Worm (Caenorhabditis elegans) whole organism, young adult: ENCODE results near the gene C09F9.1.

Experiments
- B0336.3 ChIP-seq: fragments of 200-800 bp; sonication (Bioruptor generic); IDR thresholded peaks from 2 replicates; pipeline ENCODE4 v1.3.6; 2022; ENCODE audit warnings: missing genetic modification characterization, missing compliant biosample characterization
- C06A6.2 ChIP-seq: fragments of 200-800 bp; sonication (Bioruptor generic); conservative IDR thresholded peaks from 2 replicates; pipeline ENCODE4 v1.3.6; 2022; ENCODE audit warnings: missing genetic modification characterization, missing compliant biosample characterization
- F10E7.11 ChIP-seq: sonication (generic microtip); optimal IDR thresholded peaks from 2 replicates; lab custom pipeline; 2017; ENCODE audit warnings: mild to moderate bottlenecking, missing genetic modification characterization, moderate library complexity, missing compliant biosample characterization
- F49E8.2 ChIP-seq: sonication (generic microtip); optimal IDR thresholded peaks from 3 replicates; lab custom pipeline; 2017; ENCODE audit warnings: missing genetic modification characterization, mild to moderate bottlenecking, missing compliant biosample characterization, antibody characterized with exemption, moderate library complexity; ENCODE audit not compliant: insufficient read depth
- aptf-2 ChIP-seq: fragments of 200-800 bp; sonication (Bioruptor generic); conservative IDR thresholded peaks from 2 replicates; pipeline ENCODE4 v1.3.6; 2022; ENCODE audit warnings: missing genetic modification reagents, missing genetic modification characterization, missing compliant biosample characterization
- atf-7 ChIP-seq: sonication (generic microtip); optimal IDR thresholded peaks from 2 replicates; lab custom pipeline; 2017; ENCODE audit warnings: mild to moderate bottlenecking, missing genetic modification characterization, missing compliant biosample characterization
- cebp-2 ChIP-seq: fragments of 200-800 bp; sonication (Bioruptor generic); IDR thresholded peaks from 2 replicates; pipeline ENCODE4 v1.3.6; 2022; ENCODE audit warnings: missing genetic modification characterization, missing compliant biosample characterization
- ceh-27 ChIP-seq: fragments of 200-800 bp; sonication (Bioruptor generic); optimal IDR thresholded peaks from 2 replicates; lab custom pipeline; 2018; ENCODE audit warnings: mild to moderate bottlenecking, missing genetic modification characterization, moderate library complexity, missing compliant biosample characterization
- dox-1 ChIP-seq: fragments of 200-800 bp; sonication (Bioruptor generic); IDR thresholded peaks from 2 replicates; pipeline ENCODE4 v1.3.6; 2022; ENCODE audit warnings: missing genetic modification reagents, missing genetic modification characterization, missing compliant biosample characterization
- egrh-3 ChIP-seq: fragments of 200-800 bp; sonication (Bioruptor generic); IDR thresholded peaks from 2 replicates; pipeline ENCODE4 v1.3.6; 2022; ENCODE audit warnings: missing genetic modification reagents, missing genetic modification characterization, missing compliant biosample characterization
- fkh-3 ChIP-seq: sonication (generic microtip); optimal IDR thresholded peaks from 2 replicates; lab custom pipeline; 2016; ENCODE audit warnings: mild to moderate bottlenecking, missing genetic modification characterization, missing compliant biosample characterization
- hrde-1 ChIP-seq: sonication (generic microtip); optimal IDR thresholded peaks from 2 replicates; lab custom pipeline; 2016; ENCODE audit warnings: missing genetic modification characterization, mild to moderate bottlenecking, missing compliant biosample characterization, moderate library complexity, missing genotype, missing genetic modification reagents, borderline replicate concordance
- lsl-1 ChIP-seq: fragments of 200-800 bp; sonication (Bioruptor generic); optimal IDR thresholded peaks from 2 replicates; lab custom pipeline; 2018; ENCODE audit warnings: mild to moderate bottlenecking, missing genetic modification characterization, moderate library complexity, missing compliant biosample characterization
- mxl-1 ChIP-seq: sonication (generic microtip); optimal IDR thresholded peaks from 2 replicates; lab custom pipeline; 2016; ENCODE audit warnings: missing genetic modification characterization, missing compliant biosample characterization
- nhr-179 ChIP-seq: sonication (generic microtip); optimal IDR thresholded peaks from 2 replicates; lab custom pipeline; 2016; ENCODE audit warnings: mild to moderate bottlenecking, missing genetic modification characterization, missing compliant biosample characterization
- nhr-80 ChIP-seq: sonication (generic microtip); optimal IDR thresholded peaks from 2 replicates; lab custom pipeline; 2016; ENCODE audit warnings: missing genetic modification characterization, missing compliant biosample characterization
- repo-1 ChIP-seq: sonication (generic microtip); optimal IDR thresholded peaks from 2 replicates; lab custom pipeline; 2017; ENCODE audit warnings: mild to moderate bottlenecking, missing genetic modification characterization, missing compliant biosample characterization
- rpc-1 ChIP-seq, 2 experiments: fragments of 150-350 bp in 1 of 2; sonication (generic microtip) in 1 of 2; optimal IDR thresholded peaks; 2 replicates each; lab custom pipeline; 2014 to 2018; ENCODE audit warnings: missing biosample characterization in 1 of 2, missing genetic modification characterization in 1 of 2, missing genetic modification reagents in 1 of 2, missing genotype in 1 of 2
- sptf-2 ChIP-seq: fragments of 200-800 bp; sonication (Bioruptor generic); optimal IDR thresholded peaks from 2 replicates; lab custom pipeline; 2018; ENCODE audit warnings: mild to moderate bottlenecking, missing genetic modification characterization, missing compliant biosample characterization
- tbp1 ChIP-seq: fragments of 200-800 bp; sonication (Bioruptor generic); optimal IDR thresholded peaks from 2 replicates; lab custom pipeline; 2018; ENCODE audit warnings: mild to moderate bottlenecking, missing genetic modification characterization, missing compliant biosample characterization
- tbx-9 ChIP-seq: sonication (generic microtip); optimal IDR thresholded peaks from 2 replicates; lab custom pipeline; 2016; ENCODE audit warnings: borderline replicate concordance, missing genetic modification characterization, inconsistent platforms, missing compliant biosample characterization

C09F9.1 gene

DNA sequence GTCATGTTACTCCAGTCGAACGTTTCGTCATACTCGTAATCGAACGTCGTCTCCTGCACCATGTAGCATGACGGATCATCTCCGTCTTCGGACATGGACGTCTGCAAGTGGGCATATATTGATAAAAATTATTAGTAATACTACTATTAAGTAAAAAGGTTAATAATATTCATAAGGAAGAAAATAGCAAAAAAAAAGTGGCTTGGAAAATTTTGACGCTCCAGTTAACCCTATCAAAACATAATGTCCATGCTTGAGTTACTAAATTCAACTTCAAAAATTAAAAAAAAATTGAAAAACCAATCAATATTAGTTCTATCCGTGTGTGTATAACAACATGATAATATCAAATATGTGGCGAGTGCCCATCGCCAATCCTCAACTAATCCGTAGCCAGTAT is 41.0 kb downstream of the C09F9.1 start, which contains the start of gene npr-34 (continued):
- TF ChIP-seq aptf-2 (GFP tag; lab: Robert Waterston, UW) (no peak), tbp1 (GFP tag; lab: Kevin White, UChicago) (no peak), dox-1 (GFP tag; lab: Robert Waterston, UW) (no peak), tbx-9 (no peak), egrh-3 (GFP tag; lab: Robert Waterston, UW) (no peak)

DNA sequence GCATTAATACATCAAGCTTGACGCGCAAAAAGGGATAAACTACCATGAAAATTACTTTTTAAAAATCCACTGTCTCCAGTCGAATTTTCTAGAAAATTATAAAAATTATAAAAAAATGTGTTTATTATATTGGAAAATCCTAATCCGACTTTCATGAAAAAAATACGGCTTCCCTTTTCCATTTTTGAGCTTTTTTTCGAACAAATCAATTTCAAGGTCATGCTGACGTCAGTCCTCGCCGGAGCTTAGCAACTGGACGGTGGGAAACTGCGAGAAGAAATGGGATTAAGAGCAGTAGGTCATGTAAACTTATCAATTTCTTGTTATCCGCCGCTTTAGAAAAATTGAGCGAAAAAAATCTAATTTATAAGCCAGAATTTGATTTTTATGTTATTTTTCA is 47.0 kb downstream of the C09F9.1 start:
- TF ChIP-seq C06A6.2 (GFP tag; lab: Robert Waterston, UW) (no peak), B0336.3 (GFP tag; lab: Robert Waterston, UW) (no peak), cebp-2 (no peak), fkh-3 (tag; lab: Kevin White, UChicago) (no peak), egrh-3 (GFP tag; lab: Robert Waterston, UW) (no peak), sptf-2 (no peak), nhr-179 (no peak), hrde-1 (tag; lab: Kevin White, UChicago) (no peak), repo-1 (no peak), rpc-1 (optimal IDR thresholded peaks at IDR 0.05; lab: Kevin White, UChicago) (no peak), rpc-1 (tag; optimal IDR thresholded peaks at IDR 0.05; lab: Kevin White, UChicago) (no peak), atf-7 (no peak), F10E7.11 (tag; lab: Kevin White, UChicago) (no peak), lsl-1 (GFP tag; lab: Kevin White, UChicago) (no peak), nhr-80 (tag; lab: Kevin White, UChicago) (no peak), mxl-1 (tag; lab: Kevin White, UChicago) (no peak), ceh-27 (GFP tag; lab: Kevin White, UChicago) (no peak), F49E8.2 (tag; lab: Kevin White, UChicago) (no peak)
- TF ChIP-seq, all 124 proteins: peak for 0
